Worm (Caenorhabditis elegans): ENCODE results near the gene rep-1.

The rep-1 gene

DNA sequence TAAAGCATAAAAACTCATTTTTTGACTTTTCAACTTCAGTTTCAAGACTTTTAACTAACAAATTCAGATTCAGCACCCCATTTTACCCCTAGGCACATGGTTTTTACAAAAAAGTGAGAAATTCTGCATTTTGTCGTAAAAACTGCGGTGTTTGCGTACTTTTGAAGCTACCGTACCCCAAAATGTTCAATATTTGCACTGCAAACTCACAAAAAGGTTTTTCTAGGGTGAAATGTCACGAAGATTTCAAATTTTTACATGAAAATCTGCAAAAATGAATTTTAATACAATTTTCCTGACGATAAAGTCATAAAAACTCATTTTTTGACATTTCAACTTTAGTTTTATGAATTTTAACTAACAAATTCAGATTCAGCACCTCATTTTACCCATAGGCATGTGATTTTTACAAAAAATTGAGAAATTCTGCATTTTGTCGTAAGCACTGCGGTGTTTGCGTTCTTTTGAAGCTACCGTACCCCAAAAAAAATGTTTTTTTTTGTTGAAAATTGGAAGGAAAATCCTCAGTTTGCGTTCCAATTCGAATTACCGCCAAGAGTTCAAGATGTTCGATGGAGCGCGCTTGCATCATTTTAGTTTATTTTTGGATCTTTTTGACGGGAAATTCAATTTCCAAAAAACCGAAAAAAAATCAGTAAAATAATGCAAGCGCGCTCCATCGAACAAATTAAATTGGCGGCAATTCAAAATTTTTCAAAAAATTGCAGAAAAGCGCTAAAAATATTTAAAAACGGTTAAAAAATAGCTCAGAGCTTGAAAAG lies 46.3 kb downstream of the rep-1 start (continued):
- TF ChIP-seq nhr-120 (GFP tag; IDR thresholded peaks at IDR 0.05) (no peak), akir-1 (GFP tag; optimal IDR thresholded peaks at IDR 0.05) (no peak), ZK185.1 (tag; optimal IDR thresholded peaks at IDR 0.05; ENCODE audit: poor library complexity, severe bottlenecking) (no peak), sptf-2 (GFP tag; optimal IDR thresholded peaks at IDR 0.05) (no peak), F55B11.4 (tag; optimal IDR thresholded peaks at IDR 0.05; ENCODE audit: borderline replicate concordance, insufficient read depth) (no peak), Y53G8AR.9 (GFP tag; conservative IDR thresholded peaks at IDR 0.05) (peak; percentile 69), tbx-9 (tag; optimal IDR thresholded peaks at IDR 0.05; ENCODE audit: borderline replicate concordance) (peak; percentile 37), ztf-3 (GFP tag; optimal IDR thresholded peaks at IDR 0.05) (peak; percentile 29), ceh-100 (GFP tag; IDR thresholded peaks at IDR 0.05) (peak; percentile 50; the same call in 1 of the 2 replicates), ceh-79 (tag; optimal IDR thresholded peaks at IDR 0.05) (peak; percentile 63), K12H6.12 (tag; optimal IDR thresholded peaks at IDR 0.05) (no peak), nhr-80 (tag; optimal IDR thresholded peaks at IDR 0.05) (no peak), zfh-2 (GFP tag; conservative IDR thresholded peaks at IDR 0.05) (no peak), C06A6.2 (GFP tag; conservative IDR thresholded peaks at IDR 0.05) (no peak), aptf-3 (GFP tag; IDR thresholded peaks at IDR 0.05) (0 out of 2 replicates have a peak, but pooled peaks have one; percentile 41), efl-1 (GFP tag; optimal IDR thresholded peaks at IDR 0.05) (peak; percentile 45), fkh-3 (tag; optimal IDR thresholded peaks at IDR 0.05) (peak; percentile 83), nfyb-1 (GFP tag; IDR thresholded peaks at IDR 0.05) (peak; percentile 96), F57C9.4 (tag; optimal IDR thresholded peaks at IDR 0.05) (peak; percentile 90), atf-7 (tag; optimal IDR thresholded peaks at IDR 0.05) (peak; percentile 79), pha-4 (tag; optimal IDR thresholded peaks at IDR 0.05) (no peak), hmg-20 (GFP tag; IDR thresholded peaks at IDR 0.05) (no peak; the same call in 1 of the 2 replicates), rcor-1 (GFP tag; IDR thresholded peaks at IDR 0.05) (peak; percentile 47; the same call in 1 of the 2 replicates), hmg-1.2 (GFP tag; IDR thresholded peaks at IDR 0.05) (0 out of 2 replicates have a peak, but pooled peaks have one; percentile 36), unc-62 (GFP tag; optimal IDR thresholded peaks at IDR 0.05) (no peak), him-1 (tag; optimal IDR thresholded peaks at IDR 0.05) (no peak), B0336.3 (GFP tag; IDR thresholded peaks at IDR 0.05) (peak; percentile 90), hlh-26 (GFP tag; conservative IDR thresholded peaks at IDR 0.05) (no peak), tbp1 (GFP tag; optimal IDR thresholded peaks at IDR 0.05) (peak; percentile 55), egl-18 (GFP tag; IDR thresholded peaks at IDR 0.05) (peak; percentile 68; the same call in 1 of the 2 replicates), snpc-1.1 (tag; optimal IDR thresholded peaks at IDR 0.05; ENCODE audit: insufficient read depth) (no peak), ceh-27 (GFP tag; optimal IDR thresholded peaks at IDR 0.05) (no peak), tlf-1 (GFP tag; optimal IDR thresholded peaks at IDR 0.05) (peak; percentile 74), ceh-91 (GFP tag; IDR thresholded peaks at IDR 0.05) (no peak), hsf-1 (GFP tag; IDR thresholded peaks at IDR 0.05) (peak; percentile 82), F57A8.1 (GFP tag; optimal IDR thresholded peaks at IDR 0.05) (no peak), sea-2 (GFP tag; IDR thresholded peaks at IDR 0.05) (no peak), hrde-1 (tag; optimal IDR thresholded peaks at IDR 0.05; ENCODE audit: borderline replicate concordance) (peak; percentile 85), lir-1 (GFP tag; conservative IDR thresholded peaks at IDR 0.05) (no peak), F39B2.1 (GFP tag; IDR thresholded peaks at IDR 0.05) (no peak; the same call in 1 of the 2 replicates), ekl-4 (GFP tag; IDR thresholded peaks at IDR 0.05) (peak; percentile 80), rpc-1 (optimal IDR thresholded peaks at IDR 0.05) (no peak), rpc-1 (tag; optimal IDR thresholded peaks at IDR 0.05) (no peak), cebp-1 (GFP tag; IDR thresholded peaks at IDR 0.05) (0 out of 2 replicates have a peak, but pooled peaks have one; percentile 7), cebp-1 (tag; optimal IDR thresholded peaks at IDR 0.05) (peak; percentile 68), dox-1 (GFP tag; IDR thresholded peaks at IDR 0.05) (peak; percentile 48), madf-10 (tag; optimal IDR thresholded peaks at IDR 0.05) (peak; percentile 6), nhr-179 (tag; optimal IDR thresholded peaks at IDR 0.05) (no peak)

Measured in whole organism, young adult.